Fruit fly (Drosophila melanogaster) whole organism, adult: ENCODE results near the gene CG2816.

Experiments used
- CG11617 ChIP-seq: fragments of 200-800 bp; sonication (Bioruptor generic); optimal IDR thresholded peaks from 2 replicates; lab custom pipeline; 2017; ENCODE audit warnings: mild to moderate bottlenecking, missing biosample characterization, missing genetic modification reagents, missing genetic modification characterization
- CG12768 ChIP-seq: fragments of 200-800 bp; sonication (Bioruptor generic); optimal IDR thresholded peaks from 2 replicates; lab custom pipeline; 2017; ENCODE audit warnings: missing biosample characterization, missing genetic modification characterization, mild to moderate bottlenecking, moderate library complexity, missing genetic modification reagents
- CG14711 ChIP-seq: fragments of 200-800 bp; sonication (Bioruptor generic); optimal IDR thresholded peaks from 2 replicates; lab custom pipeline; 2018; ENCODE audit warnings: missing biosample characterization, mild to moderate bottlenecking, missing genetic modification characterization, moderate library complexity
- CG5204 ChIP-seq: fragments of 200-800 bp; sonication (Bioruptor generic); optimal IDR thresholded peaks from 2 replicates; lab custom pipeline; 2016; ENCODE audit warnings: missing biosample characterization, missing genetic modification characterization
- CG7045 ChIP-seq: fragments of 200-800 bp; sonication (Bioruptor generic); optimal IDR thresholded peaks from 2 replicates; lab custom pipeline; 2017; ENCODE audit warnings: missing biosample characterization, mild to moderate bottlenecking, missing genetic modification characterization
- CG7101 ChIP-seq: fragments of 200-800 bp; sonication (Bioruptor generic); optimal IDR thresholded peaks from 2 replicates; lab custom pipeline; 2018; ENCODE audit warnings: missing biosample characterization, mild to moderate bottlenecking, missing genetic modification characterization, moderate library complexity
- Clk ChIP-seq: fragments of 200-800 bp; sonication (Bioruptor generic); optimal IDR thresholded peaks from 2 replicates; lab custom pipeline; 2017; ENCODE audit warnings: missing biosample characterization, missing genetic modification characterization
- Hr96 ChIP-seq: fragments of 200-800 bp; sonication (Bioruptor generic); optimal IDR thresholded peaks from 2 replicates; lab custom pipeline; 2016; ENCODE audit warnings: missing biosample characterization, missing genetic modification characterization
- cic ChIP-seq: fragments of 200-800 bp; sonication (Bioruptor generic); optimal IDR thresholded peaks from 2 replicates; lab custom pipeline; 2017; ENCODE audit warnings: missing biosample characterization, mild to moderate bottlenecking, missing genetic modification characterization, moderate library complexity
- cnc ChIP-seq, 2 experiments: fragments of >200 bp; optimal IDR thresholded peaks; 2 replicates each; lab custom pipeline; 2017
- kay ChIP-seq: fragments of 200-800 bp; sonication (Bioruptor generic); peaks from one replicate; lab custom pipeline; 2016; ENCODE audit warnings: missing biosample characterization, missing genetic modification characterization, borderline replicate concordance
- pad ChIP-seq: fragments of 200-800 bp; sonication (Bioruptor generic); optimal IDR thresholded peaks from 3 replicates; lab custom pipeline; 2017; ENCODE audit warnings: missing biosample characterization, missing genetic modification characterization, mild to moderate bottlenecking, moderate library complexity, missing genetic modification reagents
- toe ChIP-seq: fragments of 200-800 bp; sonication (Bioruptor generic); optimal IDR thresholded peaks from 2 replicates; lab custom pipeline; 2016; ENCODE audit warnings: missing biosample characterization, missing genetic modification characterization

- TF ChIP-seq pad, result no peak
- no peak for TF ChIP-seq CG11617 (GFP tag; lab: Kevin White, UChicago)
- TF ChIP-seq CG7045 (GFP tag; lab: Kevin White, UChicago), result no peak
- TF ChIP-seq CG12768 (GFP tag; lab: Kevin White, UChicago), result no peak
- TF ChIP-seq kay (GFP tag; lab: Kevin White, UChicago), result no peak
- TF ChIP-seq Hr96, result no peak
- no peak for TF ChIP-seq CG14711
- TF ChIP-seq CG7101, result no peak
- no peak for TF ChIP-seq CG5204 (GFP tag; lab: Kevin White, UChicago)
- TF ChIP-seq cic (GFP tag; lab: Kevin White, UChicago), result no peak
- no peak for TF ChIP-seq Clk (GFP tag; lab: Kevin White, UChicago)
- no peak for TF ChIP-seq cnc (optimal IDR thresholded peaks at IDR 0.05; lab: Kevin White, UChicago)
- TF ChIP-seq toe (GFP tag; lab: Kevin White, UChicago), result no peak
These were observed 34.4 kb upstream of the CG2816 start, which contains the start of gene Sfp24Bd for dm6 chr2L:3669034-3669433.
